Worm (Caenorhabditis elegans): ENCODE data around the gene sucl-1.

Gene sucl-1

DNA sequence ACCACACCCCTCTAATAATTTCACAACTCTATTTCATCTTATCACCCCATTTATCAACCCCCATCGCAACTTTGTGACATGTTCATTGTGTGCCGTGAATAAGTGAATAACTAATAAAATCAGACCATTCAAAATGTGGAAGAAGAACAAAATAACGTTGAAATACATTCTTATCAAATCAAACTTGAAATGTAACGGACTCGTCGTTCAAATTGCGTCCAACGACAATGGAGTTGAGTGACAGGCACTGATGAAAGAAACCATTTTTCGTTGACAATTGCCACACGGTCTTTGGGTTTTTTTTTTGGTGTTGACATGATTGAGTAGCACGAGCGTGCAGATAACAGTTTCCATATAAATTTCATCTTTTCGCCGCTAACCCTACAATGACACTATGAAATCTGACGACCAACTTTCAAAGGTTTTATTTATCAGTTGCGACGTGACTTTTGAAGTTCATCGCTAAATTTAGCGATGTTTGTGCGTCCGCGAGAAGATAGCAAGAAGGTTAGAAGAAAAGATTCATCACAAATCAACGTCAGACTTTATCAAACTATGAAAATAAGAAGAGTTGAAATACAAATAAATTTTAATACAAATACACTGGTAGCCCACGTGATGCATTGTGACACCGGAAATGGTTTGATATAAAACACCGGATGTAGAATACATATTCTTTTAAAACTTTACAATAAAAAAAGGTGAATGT is 29.8 kb downstream of the sucl-1 start:
- TF ChIP-seq nhr-2 (tag; optimal IDR thresholded peaks at IDR 0.05), result no peak
- TF ChIP-seq tbx-8 (GFP tag; optimal IDR thresholded peaks at IDR 0.05), result no peak
- TF ChIP-seq lin-13 (tag; optimal IDR thresholded peaks at IDR 0.05), result no peak
- TF ChIP-seq unc-62 (GFP tag; optimal IDR thresholded peaks at IDR 0.05), result no peak
- no peak for TF ChIP-seq drap-1 (GFP tag; optimal IDR thresholded peaks at IDR 0.05)
- TF ChIP-seq pha-4 (tag; optimal IDR thresholded peaks at IDR 0.05), result no peak
- TF ChIP-seq ces-1 (GFP tag; optimal IDR thresholded peaks at IDR 0.05), result no peak
- no peak for TF ChIP-seq nhr-28 (tag; optimal IDR thresholded peaks at IDR 0.05)
- no peak for TF ChIP-seq ceh-43 (GFP tag; optimal IDR thresholded peaks at IDR 0.05)
- TF ChIP-seq mab-5 (tag; optimal IDR thresholded peaks at IDR 0.05), result no peak
- TF ChIP-seq lin-32 (GFP tag; optimal IDR thresholded peaks at IDR 0.05), result no peak
- no peak for TF ChIP-seq unc-120 (tag; optimal IDR thresholded peaks at IDR 0.05; ENCODE audit: poor library complexity, severe bottlenecking)
- no peak for TF ChIP-seq ceh-83 (GFP tag; optimal IDR thresholded peaks at IDR 0.05)
- no peak for TF ChIP-seq hlh-1 (tag; optimal IDR thresholded peaks at IDR 0.05)
- TF ChIP-seq zip-8 (tag; optimal IDR thresholded peaks at IDR 0.05), result no peak
- TF ChIP-seq nhr-76 (tag; optimal IDR thresholded peaks at IDR 0.05), result no peak
- TF ChIP-seq bed-3 (GFP tag; optimal IDR thresholded peaks at IDR 0.05), result no peak
- no peak for TF ChIP-seq flh-1 (GFP tag; optimal IDR thresholded peaks at IDR 0.05)
- no peak for TF ChIP-seq ceh-39 (tag; optimal IDR thresholded peaks at IDR 0.05)
- TF ChIP-seq mls-2 (tag; optimal IDR thresholded peaks at IDR 0.05), result no peak

DNA sequence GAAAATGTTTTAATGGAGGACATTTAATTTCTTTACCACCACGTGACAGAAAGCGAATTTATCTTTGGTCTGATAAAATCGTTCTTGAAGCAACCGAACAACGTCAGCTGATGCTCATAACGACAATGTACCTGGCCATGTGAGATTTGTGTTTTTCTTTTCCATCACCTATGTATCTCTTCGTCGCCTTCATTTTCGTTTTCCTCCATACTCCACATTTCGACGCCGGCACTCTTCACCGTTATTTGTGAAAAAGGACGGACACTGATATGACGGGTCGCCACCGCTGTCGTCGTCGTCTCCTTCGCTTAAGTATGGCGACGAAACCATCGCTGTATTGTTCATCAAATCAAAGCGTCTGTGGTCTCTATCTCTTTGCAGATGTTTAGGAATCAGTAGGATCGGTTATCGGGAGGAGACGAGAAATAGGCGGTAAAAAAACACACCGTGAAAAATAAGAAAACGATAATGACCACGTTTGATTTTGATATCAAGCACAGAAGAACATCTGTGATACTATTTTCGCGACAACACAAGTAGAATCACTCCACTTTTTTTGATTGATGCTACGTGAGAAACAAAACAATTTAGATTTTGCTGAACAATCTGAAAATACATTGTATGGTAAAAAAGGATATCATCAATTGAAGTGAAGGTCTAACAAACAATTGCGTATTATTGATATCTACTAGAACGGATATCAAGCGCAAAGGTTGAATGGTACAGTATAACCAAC is 33.2 kb downstream of the sucl-1 start:
- TF ChIP-seq unc-62 (GFP tag; optimal IDR thresholded peaks at IDR 0.05) (no peak), snpc-4 (tag; optimal IDR thresholded peaks at IDR 0.05) (no peak), pha-4 (tag; optimal IDR thresholded peaks at IDR 0.05) (no peak), elt-3 (tag; optimal IDR thresholded peaks at IDR 0.05) (no peak), ceh-83 (GFP tag; optimal IDR thresholded peaks at IDR 0.05) (no peak), elt-1 (tag; optimal IDR thresholded peaks at IDR 0.05; ENCODE audit: borderline replicate concordance, insufficient read depth) (no peak)

ce11 chrX:14787557-14787932 is 33.7 kb downstream of the sucl-1 start:
- TF ChIP-seq ztf-11 (tag; optimal IDR thresholded peaks at IDR 0.05) (no peak), pha-4 (tag; optimal IDR thresholded peaks at IDR 0.05) (no peak), nhr-237 (tag; optimal IDR thresholded peaks at IDR 0.05) (no peak), M03D4.4 (tag; optimal IDR thresholded peaks at IDR 0.05) (no peak), mls-2 (tag; optimal IDR thresholded peaks at IDR 0.05) (no peak), unc-62 (GFP tag; optimal IDR thresholded peaks at IDR 0.05) (no peak), sem-2 (GFP tag; optimal IDR thresholded peaks at IDR 0.05) (no peak), ham-2 (GFP tag; optimal IDR thresholded peaks at IDR 0.05) (no peak), ces-1 (GFP tag; optimal IDR thresholded peaks at IDR 0.05) (no peak), lsy-2 (tag; optimal IDR thresholded peaks at IDR 0.05) (no peak), hlh-1 (tag; optimal IDR thresholded peaks at IDR 0.05) (no peak), unc-120 (tag; optimal IDR thresholded peaks at IDR 0.05; ENCODE audit: poor library complexity, severe bottlenecking) (no peak), ceh-83 (GFP tag; optimal IDR thresholded peaks at IDR 0.05) (no peak), lin-13 (tag; optimal IDR thresholded peaks at IDR 0.05) (no peak), blmp-1 (tag; optimal IDR thresholded peaks at IDR 0.05) (no peak), elt-3 (tag; optimal IDR thresholded peaks at IDR 0.05) (no peak)

DNA sequence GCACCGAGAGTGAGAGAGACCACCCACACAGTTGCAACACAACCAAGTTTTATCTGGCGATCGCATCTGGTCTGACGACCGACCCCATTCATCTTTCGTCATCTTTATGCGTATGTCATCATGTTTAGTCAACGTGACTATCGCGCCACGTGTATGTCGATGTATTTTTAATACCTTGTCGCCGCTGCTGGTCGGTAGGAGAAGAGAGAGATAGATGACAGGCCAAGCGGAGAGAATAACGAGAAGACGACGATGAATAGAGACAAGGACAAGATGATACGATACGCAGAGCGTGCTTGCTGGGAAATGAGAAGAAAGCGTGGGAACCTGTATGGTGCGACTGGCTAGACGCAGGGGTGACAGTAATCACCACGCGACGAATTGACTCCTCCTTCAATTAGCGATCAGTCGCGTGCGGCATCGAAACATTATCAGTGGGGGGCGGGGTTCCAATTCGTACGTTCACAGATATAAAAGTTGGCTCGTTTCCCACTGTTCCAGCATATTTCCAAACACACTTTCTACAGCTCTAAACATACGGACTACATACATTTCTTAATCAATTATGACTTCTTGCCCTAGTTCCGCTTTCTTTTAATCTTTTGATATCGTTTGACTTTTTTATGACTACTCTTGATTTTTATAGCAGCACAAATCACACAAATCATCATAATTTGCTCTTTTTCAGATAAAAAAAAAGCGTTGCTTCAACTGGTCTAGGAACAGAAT is 36.7 kb downstream of the sucl-1 start, which contains the start of gene tatn-1:
TSS of gene tatn-1 (plus strand) at position 689 of the 729 bp plus-strand sequence.
- TF ChIP-seq elt-1 (tag; optimal IDR thresholded peaks at IDR 0.05; ENCODE audit: borderline replicate concordance, insufficient read depth), result peak; percentile 93
- no peak for TF ChIP-seq nhr-28 (tag; optimal IDR thresholded peaks at IDR 0.05)
- peak; percentile 13 for TF ChIP-seq nhr-2 (tag; optimal IDR thresholded peaks at IDR 0.05)
- TF ChIP-seq ham-2 (GFP tag; optimal IDR thresholded peaks at IDR 0.05), result peak; percentile 88
- TF ChIP-seq unc-62 (GFP tag; optimal IDR thresholded peaks at IDR 0.05), result peak; percentile 91
- TF ChIP-seq mab-5 (tag; optimal IDR thresholded peaks at IDR 0.05), result no peak
- TF ChIP-seq mep-1 (tag; optimal IDR thresholded peaks at IDR 0.05), result peak; percentile 23
- TF ChIP-seq snpc-4 (tag; optimal IDR thresholded peaks at IDR 0.05), result no peak
- TF ChIP-seq elt-3 (tag; optimal IDR thresholded peaks at IDR 0.05), result peak; percentile 89
- TF ChIP-seq M03D4.4 (tag; optimal IDR thresholded peaks at IDR 0.05), result no peak
- no peak for TF ChIP-seq blmp-1 (tag; optimal IDR thresholded peaks at IDR 0.05)
